Fruit fly (Drosophila melanogaster): ENCODE results near the gene Syn.

Gene Syn

DNA sequence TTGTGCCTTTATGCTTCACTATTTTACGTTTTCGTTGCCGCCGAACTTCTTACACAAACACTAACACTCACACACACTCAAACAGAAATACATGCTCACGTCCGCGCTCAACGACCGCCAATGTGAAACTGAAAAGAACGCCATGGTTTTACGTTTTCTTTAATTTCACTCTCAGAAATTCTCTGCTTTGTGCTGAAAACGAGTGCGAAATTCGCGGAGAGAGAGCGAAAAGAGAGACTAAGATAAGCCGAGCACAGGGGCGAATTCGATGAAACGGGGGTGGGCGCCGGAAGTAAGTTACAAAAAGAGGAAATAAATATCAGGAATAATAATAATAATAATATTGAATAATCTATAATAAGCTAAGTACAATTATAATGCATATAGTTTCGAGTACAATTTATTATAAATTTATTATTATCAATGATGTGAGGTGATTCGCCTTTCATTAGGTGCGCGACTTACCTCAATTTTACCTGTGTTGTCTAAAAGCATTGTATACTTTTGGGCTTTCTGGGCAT, 20.1 kb upstream of the Syn start, which contains the start of gene Best1 (continued):
- TF ChIP-seq Gsc (GFP tag; IDR thresholded peaks at IDR 0.05), result no peak
- no peak for TF ChIP-seq p53 (GFP tag; optimal IDR thresholded peaks at IDR 0.05)
- TF ChIP-seq cas (GFP tag; IDR thresholded peaks at IDR 0.05), result peak; percentile 89
- TF ChIP-seq ato (GFP tag; IDR thresholded peaks at IDR 0.05; ENCODE audit: partially characterized antibody), result peak; percentile 54; the same call in 1 of the 2 replicates
- TF ChIP-seq hkb (optimal IDR thresholded peaks at IDR 0.05), result no peak
- TF ChIP-seq hkb (GFP tag; IDR thresholded peaks at IDR 0.05), result peak; percentile 93
- peak; percentile 49 for TF ChIP-seq CG3065 (GFP tag; optimal IDR thresholded peaks at IDR 0.05)
- peak; percentile 75 for TF ChIP-seq Adf1 (GFP tag; IDR thresholded peaks at IDR 0.05)
- peak; percentile 72 for TF ChIP-seq CG5245 (GFP tag; optimal IDR thresholded peaks at IDR 0.05)
- no peak for TF ChIP-seq CG8478 (optimal IDR thresholded peaks at IDR 0.05)
- peak; percentile 24 for TF ChIP-seq CG1647 (GFP tag; optimal IDR thresholded peaks at IDR 0.05)
- TF ChIP-seq gt (GFP tag; IDR thresholded peaks at IDR 0.05), result peak; percentile 63; the same call in 1 of the 2 replicates
- TF ChIP-seq CG18619 (GFP tag; optimal IDR thresholded peaks at IDR 0.05), result peak; percentile 89
- TF ChIP-seq Asciz (GFP tag; optimal IDR thresholded peaks at IDR 0.05), result peak; percentile 87
- TF ChIP-seq CG2712 (tag; optimal IDR thresholded peaks at IDR 0.05), result peak; percentile 95
- peak; percentile 85 for TF ChIP-seq trem (tag; optimal IDR thresholded peaks at IDR 0.05)
- TF ChIP-seq sqz (GFP tag; optimal IDR thresholded peaks at IDR 0.05), result peak; percentile 70
- peak; percentile 87 for TF ChIP-seq Sox100B (GFP tag; optimal IDR thresholded peaks at IDR 0.05)
- TF ChIP-seq Bgb (GFP tag; IDR thresholded peaks at IDR 0.05; ENCODE audit: partially characterized antibody), result peak; percentile 89
- peak; percentile 91 for TF ChIP-seq bcd (GFP tag; optimal IDR thresholded peaks at IDR 0.05)
- peak; percentile 56 for TF ChIP-seq repo (GFP tag; optimal IDR thresholded peaks at IDR 0.05)
- peak; percentile 76 for TF ChIP-seq twi (tag; optimal IDR thresholded peaks at IDR 0.05)
- peak; percentile 86 for TF ChIP-seq CG6175 (GFP tag; IDR thresholded peaks at IDR 0.05)
- TF ChIP-seq abd-A (tag; optimal IDR thresholded peaks at IDR 0.05), result no peak
- peak; percentile 92 for TF ChIP-seq CG17361 (GFP tag; IDR thresholded peaks at IDR 0.05)
- peak; percentile 64 for TF ChIP-seq ac (GFP tag; optimal IDR thresholded peaks at IDR 0.05)
- TF ChIP-seq CG31224 (GFP tag; IDR thresholded peaks at IDR 0.05), result peak; percentile 87
- TF ChIP-seq inv (GFP tag; IDR thresholded peaks at IDR 0.05; ENCODE audit: partially characterized antibody), result peak; percentile 72
- peak; percentile 93 for TF ChIP-seq tgo (GFP tag; IDR thresholded peaks at IDR 0.05)
- peak; percentile 95 for TF ChIP-seq unpg (GFP tag; optimal IDR thresholded peaks at IDR 0.05)
- no peak for TF ChIP-seq disco-r (GFP tag; optimal IDR thresholded peaks at IDR 0.05)
- TF ChIP-seq Optix (GFP tag; IDR thresholded peaks at IDR 0.05), result peak; percentile 82
- peak; percentile 87 for TF ChIP-seq CG9215 (GFP tag; IDR thresholded peaks at IDR 0.05)
- TF ChIP-seq aop (GFP tag; IDR thresholded peaks at IDR 0.05), result peak; percentile 100
- peak; percentile 65 for TF ChIP-seq CG6791 (GFP tag; IDR thresholded peaks at IDR 0.05; ENCODE audit: partially characterized antibody)
- no peak for TF ChIP-seq tna (GFP tag; IDR thresholded peaks at IDR 0.05; ENCODE audit: partially characterized antibody)
- TF ChIP-seq ranshi (GFP tag; IDR thresholded peaks at IDR 0.05), result peak; percentile 94
- TF ChIP-seq crol (GFP tag; IDR thresholded peaks at IDR 0.05), result peak; percentile 44; the same call in 1 of the 2 replicates
- TF ChIP-seq z (GFP tag; IDR thresholded peaks at IDR 0.05), result peak; percentile 85
- TF ChIP-seq fru (optimal IDR thresholded peaks at IDR 0.05), result no peak
- peak; percentile 98 for TF ChIP-seq Jarid2 (GFP tag; optimal IDR thresholded peaks at IDR 0.05)
- peak; percentile 43 for TF ChIP-seq Mes4 (GFP tag; optimal IDR thresholded peaks at IDR 0.05)
- TF ChIP-seq sens (GFP tag), result peak; percentile 94
- peak; percentile 88 for TF ChIP-seq D19A (tag; optimal IDR thresholded peaks at IDR 0.05)
- TF ChIP-seq gsb (GFP tag; IDR thresholded peaks at IDR 0.05), result peak; percentile 91
- TF ChIP-seq Six4 (GFP tag; optimal IDR thresholded peaks at IDR 0.05), result peak; percentile 68
- peak; percentile 33 for TF ChIP-seq dm (GFP tag; optimal IDR thresholded peaks at IDR 0.05)
- peak; percentile 38 for TF ChIP-seq CG11398 (GFP tag; optimal IDR thresholded peaks at IDR 0.05)
- TF ChIP-seq sima (GFP tag; optimal IDR thresholded peaks at IDR 0.05), result peak; percentile 34
- peak; percentile 94 for TF ChIP-seq NfI (GFP tag; optimal IDR thresholded peaks at IDR 0.05)
- TF ChIP-seq HLH54F (GFP tag; optimal IDR thresholded peaks at IDR 0.05), result peak; percentile 78
- peak; percentile 85 for TF ChIP-seq ap (GFP tag; IDR thresholded peaks at IDR 0.05)
- TF ChIP-seq stc (GFP tag; IDR thresholded peaks at IDR 0.05), result peak; percentile 90

Data from whole organism, embryonic.